Worm (Caenorhabditis elegans) whole organism, L3 larva: ENCODE data around the gene C14C6.5.
A peak's percentile ranks its signal among the peaks of the same experiment; 100 is the strongest.

Experiments
- R02D3.7 ChIP-seq: fragments of 150-350 bp; optimal IDR thresholded peaks from 2 replicates; lab custom pipeline; 2014; ENCODE audit warnings: missing biosample characterization, missing genetic modification characterization
- ama-1 ChIP-seq: fragments of 150-350 bp; optimal IDR thresholded peaks from 2 replicates; lab custom pipeline; 2018
- ceh-28 ChIP-seq: fragments of 150-350 bp; optimal IDR thresholded peaks from 2 replicates; lab custom pipeline; 2014; ENCODE audit warnings: missing biosample characterization, missing genetic modification reagents, missing genetic modification characterization
- ceh-82 ChIP-seq: fragments of 150-350 bp; optimal IDR thresholded peaks from 2 replicates; lab custom pipeline; 2014; ENCODE audit warnings: missing biosample characterization, missing genetic modification characterization
- ceh-9 ChIP-seq: sonication (generic microtip); optimal IDR thresholded peaks from 2 replicates; lab custom pipeline; 2018; ENCODE audit warnings: missing biosample characterization, missing genetic modification characterization
- daf-12 ChIP-seq: fragments of 150-350 bp; optimal IDR thresholded peaks from 2 replicates; lab custom pipeline; 2014; ENCODE audit warnings: missing biosample characterization, missing genetic modification reagents, missing genetic modification characterization
- egl-27 ChIP-seq: sonication (generic microtip); optimal IDR thresholded peaks from 4 replicates; lab custom pipeline; 2017; ENCODE audit warnings: missing biosample characterization, missing genetic modification reagents, missing genetic modification characterization
- egl-5 ChIP-seq: fragments of 150-350 bp; optimal IDR thresholded peaks from 2 replicates; lab custom pipeline; 2017; ENCODE audit warnings: missing biosample characterization, missing genetic modification reagents, missing genetic modification characterization, inconsistent platforms
- elt-1 ChIP-seq: fragments of 150-350 bp; optimal IDR thresholded peaks from 2 replicates; lab custom pipeline; 2014; ENCODE audit warnings: missing biosample characterization, missing genetic modification characterization
- elt-2 ChIP-seq: sonication (generic microtip); optimal IDR thresholded peaks from 2 replicates; lab custom pipeline; 2016; ENCODE audit warnings: missing genetic modification reagents, mild to moderate bottlenecking, missing genetic modification characterization, missing compliant biosample characterization
- elt-3 ChIP-seq, 3 experiments: fragments of 150-350 bp in 1 of 3; sonication (generic microtip) in 2 of 3; optimal IDR thresholded peaks; 2 replicates in 2 of 3; 4 replicates in 1 of 3; lab custom pipeline; 2014 to 2017; ENCODE audit warnings: missing biosample characterization in 3 of 3, missing genetic modification characterization in 3 of 3
- eor-1 ChIP-seq, 2 experiments: fragments of 150-350 bp; optimal IDR thresholded peaks; 2 replicates each; lab custom pipeline; 2014 to 2018; ENCODE audit warnings: missing biosample characterization in 2 of 2, missing genetic modification characterization in 2 of 2
- fkh-10 ChIP-seq: sonication (generic microtip); optimal IDR thresholded peaks from 2 replicates; lab custom pipeline; 2017; ENCODE audit warnings: missing biosample characterization, missing genetic modification reagents, missing genetic modification characterization
- fos-1 ChIP-seq: fragments of 150-350 bp; optimal IDR thresholded peaks from 2 replicates; lab custom pipeline; 2014; ENCODE audit warnings: missing biosample characterization, missing genetic modification characterization
- hmg-11 ChIP-seq: sonication (generic microtip); optimal IDR thresholded peaks from 2 replicates; lab custom pipeline; 2016; ENCODE audit warnings: missing genetic modification characterization, missing compliant biosample characterization
- jun-1 ChIP-seq: fragments of 150-350 bp; optimal IDR thresholded peaks from 2 replicates; lab custom pipeline; 2014; ENCODE audit warnings: missing biosample characterization, missing genetic modification reagents, missing genetic modification characterization
- lin-15B ChIP-seq: fragments of 150-350 bp; optimal IDR thresholded peaks from 2 replicates; lab custom pipeline; 2014; ENCODE audit warnings: missing biosample characterization, missing genetic modification characterization
- lin-39 ChIP-seq: fragments of 150-350 bp; optimal IDR thresholded peaks from 2 replicates; lab custom pipeline; 2018; ENCODE audit warnings: missing biosample characterization, missing genetic modification reagents, missing genetic modification characterization
- lsy-12 ChIP-seq: sonication (generic microtip); optimal IDR thresholded peaks from 2 replicates; lab custom pipeline; 2016; ENCODE audit warnings: mild to moderate bottlenecking, missing genetic modification characterization, missing compliant biosample characterization
- mdl-1 ChIP-seq: fragments of 150-350 bp; optimal IDR thresholded peaks from 2 replicates; lab custom pipeline; 2014; ENCODE audit warnings: missing biosample characterization, missing genetic modification characterization
- mml-1 ChIP-seq: fragments of 150-350 bp; sonication (generic microtip); optimal IDR thresholded peaks from 3 replicates; lab custom pipeline; 2014; ENCODE audit warnings: missing biosample characterization, missing genetic modification characterization
- nfya-1 ChIP-seq: sonication (generic microtip); optimal IDR thresholded peaks from 2 replicates; lab custom pipeline; 2017; ENCODE audit warnings: missing genetic modification characterization, mild to moderate bottlenecking, missing compliant biosample characterization, antibody characterized with exemption, moderate library complexity; ENCODE audit not compliant: insufficient read depth
- nhr-11 ChIP-seq: fragments of 150-350 bp; optimal IDR thresholded peaks from 2 replicates; lab custom pipeline; 2014; ENCODE audit warnings: missing biosample characterization, missing genetic modification characterization
- nhr-12 ChIP-seq: fragments of 150-350 bp; optimal IDR thresholded peaks from 2 replicates; lab custom pipeline; 2014; ENCODE audit warnings: missing biosample characterization, missing genetic modification characterization
- nhr-23 ChIP-seq: fragments of 150-350 bp; optimal IDR thresholded peaks from 2 replicates; lab custom pipeline; 2014; ENCODE audit warnings: missing biosample characterization, missing genetic modification reagents, missing genetic modification characterization
- nhr-237 ChIP-seq: fragments of 150-350 bp; optimal IDR thresholded peaks from 2 replicates; lab custom pipeline; 2014; ENCODE audit warnings: missing biosample characterization, missing genetic modification characterization
- nhr-25 ChIP-seq: sonication (generic microtip); optimal IDR thresholded peaks from 2 replicates; lab custom pipeline; 2017; ENCODE audit warnings: missing biosample characterization, missing genetic modification characterization
- nhr-28 ChIP-seq: fragments of 150-350 bp; optimal IDR thresholded peaks from 2 replicates; lab custom pipeline; 2014; ENCODE audit warnings: missing biosample characterization, missing genetic modification characterization
- nhr-43 ChIP-seq: sonication (generic microtip); optimal IDR thresholded peaks from 2 replicates; lab custom pipeline; 2016; ENCODE audit warnings: mild to moderate bottlenecking, missing genetic modification characterization, missing compliant biosample characterization; ENCODE audit not compliant: poor library complexity, severe bottlenecking
- nhr-76 ChIP-seq: fragments of 150-350 bp; sonication (generic microtip); optimal IDR thresholded peaks from 5 replicates; lab custom pipeline; 2014; ENCODE audit warnings: missing biosample characterization, missing genetic modification characterization
- nhr-77 ChIP-seq: fragments of 150-350 bp; optimal IDR thresholded peaks from 2 replicates; lab custom pipeline; 2014; ENCODE audit warnings: missing biosample characterization, missing genetic modification characterization
- pha-4 ChIP-seq: fragments of 150-350 bp; optimal IDR thresholded peaks from 2 replicates; lab custom pipeline; 2014; ENCODE audit warnings: missing biosample characterization, missing genetic modification reagents, missing genetic modification characterization
- pqm-1 ChIP-seq: fragments of 150-350 bp; optimal IDR thresholded peaks from 2 replicates; lab custom pipeline; 2017; ENCODE audit warnings: missing biosample characterization, missing genetic modification characterization, inconsistent platforms
- sea-2 ChIP-seq: fragments of 150-350 bp; sonication (generic microtip); optimal IDR thresholded peaks from 4 replicates; lab custom pipeline; 2014; ENCODE audit warnings: missing biosample characterization, missing genetic modification reagents, missing genetic modification characterization
- skn-1 ChIP-seq: fragments of 150-350 bp; optimal IDR thresholded peaks from 2 replicates; lab custom pipeline; 2014; ENCODE audit warnings: missing biosample characterization, missing genetic modification characterization
- unc-62 ChIP-seq: fragments of 150-350 bp; sonication (generic microtip); optimal IDR thresholded peaks from 4 replicates; lab custom pipeline; 2014; ENCODE audit warnings: missing biosample characterization, missing genetic modification reagents, missing genetic modification characterization
- zag-1 ChIP-seq: fragments of 150-350 bp; optimal IDR thresholded peaks from 2 replicates; lab custom pipeline; 2014; ENCODE audit warnings: missing biosample characterization, missing genetic modification characterization
- ztf-4 ChIP-seq: fragments of 150-350 bp; optimal IDR thresholded peaks from 2 replicates; lab custom pipeline; 2014; ENCODE audit warnings: missing biosample characterization, missing genetic modification characterization

Gene C14C6.5

DNA sequence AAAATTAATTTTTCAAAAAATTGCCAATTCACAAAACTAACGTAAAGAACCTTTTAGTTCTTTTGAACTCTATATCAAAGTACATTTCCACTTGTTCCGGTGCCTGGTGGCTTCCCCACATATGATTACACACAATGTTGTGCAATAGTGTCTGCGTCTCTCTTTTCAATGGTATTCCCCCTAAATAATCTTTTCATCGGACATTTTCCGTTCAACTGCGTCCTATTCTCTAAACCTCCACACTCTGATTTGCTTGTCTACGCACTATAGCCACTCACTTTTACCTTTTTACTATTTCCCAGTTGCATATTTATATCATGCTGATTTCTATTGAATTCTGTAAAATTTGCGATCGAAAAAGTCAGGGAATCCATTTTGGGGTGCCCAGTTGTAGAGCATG lies 4.4 kb upstream of the C14C6.5 start, which contains the start of gene nhr-58:
Gene nhr-58 (plus strand): TSS at position 214 of the 400 bp plus-strand sequence.
- TF ChIP-seq R02D3.7 (tag; lab: Kevin White, UChicago): no peak
- no peak for TF ChIP-seq lin-15B (tag; lab: Kevin White, UChicago)
- peak; percentile 68 for TF ChIP-seq nhr-23 (tag; lab: Kevin White, UChicago)
- TF ChIP-seq ztf-4 (tag; lab: Kevin White, UChicago): no peak
- peak; percentile 49 for TF ChIP-seq mdl-1 (tag; lab: Kevin White, UChicago)
- peak; percentile 56 for TF ChIP-seq nhr-25 (tag; lab: Kevin White, UChicago)
- TF ChIP-seq nfya-1 (tag; lab: Kevin White, UChicago): peak; percentile 66
- peak; percentile 29 for TF ChIP-seq lin-39 (tag; lab: Kevin White, UChicago)
- peak; percentile 78 for TF ChIP-seq egl-27 (tag; lab: Kevin White, UChicago)
- TF ChIP-seq jun-1 (tag; lab: Kevin White, UChicago): peak; percentile 85
- TF ChIP-seq pqm-1 (tag; lab: Kevin White, UChicago): peak; percentile 97
- TF ChIP-seq eor-1 (tag; optimal IDR thresholded peaks at IDR 0.05; lab: Kevin White, UChicago): no peak
- TF ChIP-seq skn-1 (tag; lab: Kevin White, UChicago): no peak
- TF ChIP-seq zag-1: no peak
- no peak for TF ChIP-seq ceh-9
- TF ChIP-seq pha-4: peak; percentile 90
- no peak for TF ChIP-seq nhr-237
- TF ChIP-seq elt-1 (tag; lab: Kevin White, UChicago): peak; percentile 43
- peak; percentile 40 for TF ChIP-seq nhr-43 (tag; lab: Kevin White, UChicago)
- no peak for TF ChIP-seq ceh-82 (tag; lab: Kevin White, UChicago)
- TF ChIP-seq nhr-77 (tag; lab: Kevin White, UChicago): no peak
- TF ChIP-seq unc-62 (GFP tag; lab: Kevin White, UChicago): no peak
- TF ChIP-seq nhr-28: no peak
- no peak for TF ChIP-seq egl-5
- TF ChIP-seq nhr-11: no peak
- peak in 1 of 3 experiments; percentile 15 for TF ChIP-seq elt-3 (tag; optimal IDR thresholded peaks at IDR 0.05; lab: Kevin White, UChicago)
- TF ChIP-seq elt-2 (tag; lab: Kevin White, UChicago): peak; percentile 86
- no peak for TF ChIP-seq fos-1
- no peak for TF ChIP-seq lsy-12
- TF ChIP-seq daf-12: no peak
- TF ChIP-seq fkh-10 (GFP tag; lab: Kevin White, UChicago): no peak
- no peak for TF ChIP-seq ceh-28 (tag; lab: Kevin White, UChicago)
- TF ChIP-seq sea-2: no peak

- TF ChIP-seq elt-2 (tag; lab: Kevin White, UChicago): peak; percentile 60
- peak; percentile 73 for TF ChIP-seq pqm-1 (tag; lab: Kevin White, UChicago)
- peak; percentile 53 for TF ChIP-seq ceh-28 (tag; lab: Kevin White, UChicago)
- TF ChIP-seq nhr-23 (tag; lab: Kevin White, UChicago): peak; percentile 27
- TF ChIP-seq nhr-25 (tag; lab: Kevin White, UChicago): peak; percentile 28
- TF ChIP-seq lin-39 (tag; lab: Kevin White, UChicago): no peak
- TF ChIP-seq nhr-12 (tag; lab: Kevin White, UChicago): no peak
- TF ChIP-seq elt-3 (tag; optimal IDR thresholded peaks at IDR 0.05; lab: Kevin White, UChicago): peak in 1 of 3 experiments; percentile 58
- TF ChIP-seq egl-5: peak; percentile 14
- peak; percentile 18 for TF ChIP-seq hmg-11 (tag; lab: Kevin White, UChicago)
Measured at ce11 chrV:534176-534575, 2.3 kb upstream of the C14C6.5 start, which contains the start of gene nhr-132. TSS of gene nhr-132 (plus strand) at chrV:534446.

DNA sequence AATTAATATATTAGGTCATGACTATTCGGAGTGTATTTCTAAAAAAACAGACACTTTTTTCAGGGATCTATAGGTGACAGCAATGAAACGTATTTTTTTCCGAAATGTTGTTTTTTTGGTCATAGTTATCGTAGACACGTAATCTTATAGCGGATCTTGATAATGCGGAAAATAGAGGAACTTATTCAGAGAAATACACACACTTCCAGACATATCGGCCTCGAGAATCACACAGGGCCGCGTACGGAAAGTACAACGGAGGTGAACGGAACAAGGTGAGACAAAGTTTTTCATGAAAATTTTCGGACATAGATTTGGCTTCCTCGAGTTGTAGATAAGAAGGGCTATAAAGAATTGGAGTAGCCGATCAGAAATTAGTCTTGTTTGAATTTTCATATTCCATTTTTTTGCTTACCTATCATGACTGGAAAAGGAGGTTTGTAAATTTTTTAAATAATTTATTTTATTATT lies 2.6 kb downstream of the C14C6.5 start, which contains the start of gene nhr-155:
Gene nhr-155 (plus strand): TSS at position 421 of the 471 bp plus-strand sequence.
- TF ChIP-seq nhr-25 (tag; lab: Kevin White, UChicago): peak; percentile 32
- no peak for TF ChIP-seq lin-15B (tag; lab: Kevin White, UChicago)
- no peak for TF ChIP-seq ama-1 (lab: Kevin White, UChicago)
- TF ChIP-seq pha-4: no peak
- no peak for TF ChIP-seq mdl-1 (tag; lab: Kevin White, UChicago)
- TF ChIP-seq nhr-77 (tag; lab: Kevin White, UChicago): no peak
- no peak for TF ChIP-seq mml-1 (tag; lab: Kevin White, UChicago)
- no peak for TF ChIP-seq hmg-11 (tag; lab: Kevin White, UChicago)
- no peak for TF ChIP-seq ceh-9
- TF ChIP-seq nhr-76 (tag; lab: Kevin White, UChicago): no peak
- no peak for TF ChIP-seq daf-12
- no peak for TF ChIP-seq skn-1 (tag; lab: Kevin White, UChicago)
- TF ChIP-seq nfya-1 (tag; lab: Kevin White, UChicago): no peak
- TF ChIP-seq eor-1 (tag; optimal IDR thresholded peaks at IDR 0.05; lab: Kevin White, UChicago): no peak
- peak; percentile 95 for TF ChIP-seq elt-1 (tag; lab: Kevin White, UChicago)
- TF ChIP-seq nhr-23 (tag; lab: Kevin White, UChicago): peak; percentile 87
- TF ChIP-seq nhr-43 (tag; lab: Kevin White, UChicago): peak; percentile 67
